Worm (Caenorhabditis elegans) whole organism, L4 larva: ENCODE data around the gene ZK402.2.

ENCODE experiments used
- D1046.2 ChIP-seq: fragments of 200-800 bp; sonication (Bioruptor generic); IDR thresholded peaks from 2 replicates; pipeline ENCODE4 v1.3.6; 2022; ENCODE audit warnings: missing genetic modification characterization, missing compliant biosample characterization
- F10B5.3 ChIP-seq: sonication (generic microtip); optimal IDR thresholded peaks from 2 replicates; lab custom pipeline; 2016; ENCODE audit warnings: mild to moderate bottlenecking, missing genetic modification characterization, missing compliant biosample characterization
- F37D6.2 ChIP-seq: sonication (generic microtip); optimal IDR thresholded peaks from 2 replicates; lab custom pipeline; 2016; ENCODE audit warnings: mild to moderate bottlenecking, missing genetic modification characterization, missing compliant biosample characterization
- F49E8.2 ChIP-seq: sonication (generic microtip); optimal IDR thresholded peaks from 2 replicates; lab custom pipeline; 2016; ENCODE audit warnings: missing compliant biosample characterization, mild to moderate bottlenecking, missing genetic modification characterization, borderline replicate concordance
- Y105C5A.15 ChIP-seq: fragments of 200-800 bp; sonication (Bioruptor generic); IDR thresholded peaks from 2 replicates; pipeline ENCODE4 v1.3.6; 2022; ENCODE audit warnings: missing genetic modification characterization, missing compliant biosample characterization
- Y48G9A.11 ChIP-seq: fragments of 200-800 bp; sonication (Bioruptor generic); IDR thresholded peaks from 2 replicates; pipeline ENCODE4 v1.3.6; 2022; ENCODE audit warnings: missing genetic modification reagents, missing genetic modification characterization, missing compliant biosample characterization
- Y75B8A.6 ChIP-seq: fragments of 200-800 bp; sonication (Bioruptor generic); IDR thresholded peaks from 2 replicates; pipeline ENCODE4 v1.3.6; 2022; ENCODE audit warnings: missing genetic modification reagents, missing genetic modification characterization, missing compliant biosample characterization
- ZK546.5 ChIP-seq, 2 experiments: sonication (generic microtip); optimal IDR thresholded peaks; 2 replicates each; lab custom pipeline; 2017; ENCODE audit warnings: missing biosample characterization in 2 of 2, missing genetic modification characterization in 2 of 2
- aha-1 ChIP-seq: fragments of 150-350 bp; peaks from one replicate; lab custom pipeline; 2014; ENCODE audit warnings: missing biosample characterization, missing genetic modification characterization
- aly-2 ChIP-seq: sonication (generic microtip); optimal IDR thresholded peaks from 2 replicates; lab custom pipeline; 2018; ENCODE audit warnings: missing biosample characterization, missing genetic modification characterization
- ama-1 ChIP-seq: fragments of 150-350 bp; optimal IDR thresholded peaks from 2 replicates; lab custom pipeline; 2014; ENCODE audit warnings: inconsistent platforms, mixed read lengths
- arid-1 ChIP-seq: fragments of 200-800 bp; sonication (Bioruptor generic); conservative IDR thresholded peaks from 2 replicates; pipeline ENCODE4 v1.3.6; 2022; ENCODE audit warnings: missing genetic modification reagents, missing genetic modification characterization, missing compliant biosample characterization
- ceh-20 ChIP-seq: fragments of 200-800 bp; sonication (Bioruptor generic); IDR thresholded peaks from 2 replicates; pipeline ENCODE4 v1.3.6; 2022; ENCODE audit warnings: missing genetic modification reagents, missing genetic modification characterization, missing compliant biosample characterization
- ceh-28 ChIP-seq: fragments of 150-350 bp; optimal IDR thresholded peaks from 2 replicates; lab custom pipeline; 2014; ENCODE audit warnings: missing biosample characterization, missing genetic modification reagents, missing genetic modification characterization
- ceh-44 ChIP-seq: fragments of 200-800 bp; sonication (Bioruptor generic); IDR thresholded peaks from 2 replicates; pipeline ENCODE4 v1.3.6; 2022; ENCODE audit warnings: missing genetic modification reagents, missing genetic modification characterization, missing compliant biosample characterization
- ceh-62 ChIP-seq: sonication (generic microtip); optimal IDR thresholded peaks from 2 replicates; lab custom pipeline; 2017; ENCODE audit warnings: missing biosample characterization, missing genetic modification characterization
- ces-1 ChIP-seq: fragments of 150-350 bp; sonication (generic microtip); optimal IDR thresholded peaks from 4 replicates; lab custom pipeline; 2014; ENCODE audit warnings: missing biosample characterization, missing genetic modification reagents, missing genetic modification characterization
- daf-8 ChIP-seq: fragments of 200-800 bp; sonication (Bioruptor generic); IDR thresholded peaks from 2 replicates; pipeline ENCODE4 v1.3.6; 2022; ENCODE audit warnings: missing genetic modification characterization, missing compliant biosample characterization
- dmd-8 ChIP-seq: fragments of 200-800 bp; sonication (Bioruptor generic); IDR thresholded peaks from 2 replicates; pipeline ENCODE4 v1.3.6; 2022; ENCODE audit warnings: missing genetic modification characterization, missing compliant biosample characterization
- duxl-1 ChIP-seq: sonication (generic microtip); optimal IDR thresholded peaks from 2 replicates; lab custom pipeline; 2016; ENCODE audit warnings: mild to moderate bottlenecking, missing genetic modification characterization, moderate library complexity, missing compliant biosample characterization; ENCODE audit not compliant: poor library complexity
- fkh-10 ChIP-seq: fragments of 150-350 bp; optimal IDR thresholded peaks from 2 replicates; lab custom pipeline; 2014; ENCODE audit warnings: missing biosample characterization, missing genetic modification reagents, missing genetic modification characterization
- gei-8 ChIP-seq: fragments of 200-800 bp; sonication (Bioruptor generic); optimal IDR thresholded peaks from 2 replicates; lab custom pipeline; 2018; ENCODE audit warnings: mild to moderate bottlenecking, missing genetic modification characterization, missing compliant biosample characterization
- hlh-11 ChIP-seq: fragments of 200-800 bp; sonication (Bioruptor generic); optimal IDR thresholded peaks from 2 replicates; lab custom pipeline; 2018; ENCODE audit warnings: mild to moderate bottlenecking, missing genetic modification characterization, missing compliant biosample characterization
- lim-7 ChIP-seq: fragments of 200-800 bp; sonication (Bioruptor generic); IDR thresholded peaks from 2 replicates; pipeline ENCODE4 v1.3.6; 2022; ENCODE audit warnings: missing genetic modification characterization, missing compliant biosample characterization
- lin-13 ChIP-seq: fragments of 150-350 bp; optimal IDR thresholded peaks from 2 replicates; lab custom pipeline; 2014; ENCODE audit warnings: missing biosample characterization, missing genetic modification reagents, missing genetic modification characterization
- lin-29 ChIP-seq: fragments of 200-800 bp; sonication (Bioruptor generic); IDR thresholded peaks from 2 replicates; pipeline ENCODE4 v1.3.6; 2022; ENCODE audit warnings: missing genetic modification reagents, missing genetic modification characterization, missing compliant biosample characterization
- lir-3 ChIP-seq: sonication (generic microtip); optimal IDR thresholded peaks from 2 replicates; lab custom pipeline; 2016; ENCODE audit warnings: mild to moderate bottlenecking, missing genetic modification characterization, missing compliant biosample characterization
- lsy-2 ChIP-seq, 2 experiments: fragments of 150-350 bp in 1 of 2; sonication (generic microtip) in 1 of 2; optimal IDR thresholded peaks; 2 replicates each; lab custom pipeline; 2014 to 2017; ENCODE audit warnings: missing biosample characterization in 2 of 2, missing genetic modification characterization in 2 of 2
- madf-9 ChIP-seq: fragments of 200-800 bp; sonication (Bioruptor generic); conservative IDR thresholded peaks from 2 replicates; pipeline ENCODE4 v1.3.6; 2022; ENCODE audit warnings: missing genetic modification reagents, missing genetic modification characterization, missing compliant biosample characterization
- mdl-1 ChIP-seq, 2 experiments: fragments of 150-350 bp in 1 of 2; sonication (generic microtip) in 1 of 2; optimal IDR thresholded peaks; 2 replicates each; lab custom pipeline; 2014 to 2017; ENCODE audit warnings: missing biosample characterization in 2 of 2, missing genetic modification characterization in 2 of 2
- mxl-2 ChIP-seq: fragments of 200-800 bp; sonication (Bioruptor generic); conservative IDR thresholded peaks from 2 replicates; pipeline ENCODE4 v1.3.6; 2022; ENCODE audit warnings: missing genetic modification reagents, missing genetic modification characterization, missing compliant biosample characterization
- mxl-3 ChIP-seq: fragments of 200-800 bp; sonication (Bioruptor generic); optimal IDR thresholded peaks from 2 replicates; lab custom pipeline; 2018; ENCODE audit warnings: mild to moderate bottlenecking, missing genetic modification characterization, missing compliant biosample characterization
- nhr-10 ChIP-seq: fragments of 150-350 bp; optimal IDR thresholded peaks from 2 replicates; lab custom pipeline; 2014; ENCODE audit warnings: missing biosample characterization, missing genetic modification characterization
- nhr-41 ChIP-seq: fragments of 200-800 bp; sonication (Bioruptor generic); IDR thresholded peaks from 2 replicates; pipeline ENCODE4 v1.3.6; 2022; ENCODE audit warnings: missing genetic modification reagents, missing genetic modification characterization, missing compliant biosample characterization
- nhr-42 ChIP-seq: fragments of 200-800 bp; sonication (Bioruptor generic); IDR thresholded peaks from 2 replicates; pipeline ENCODE4 v1.3.6; 2022; ENCODE audit warnings: missing genetic modification characterization, missing compliant biosample characterization
- pha-4 ChIP-seq, 2 experiments: fragments of 150-350 bp in 1 of 2; fragments of 200-800 bp in 1 of 2; sonication (Bioruptor generic) in 1 of 2; IDR thresholded peaks in 1 of 2; optimal IDR thresholded peaks in 1 of 2; 2 replicates each; pipeline versions ENCODE4 v1.3.6 to Lab custom; 2014 to 2022; ENCODE audit warnings: missing genetic modification characterization in 2 of 2, missing genetic modification reagents in 2 of 2, missing biosample characterization in 1 of 2, missing compliant biosample characterization in 1 of 2
- php-3 ChIP-seq: fragments of 200-800 bp; sonication (Bioruptor generic); IDR thresholded peaks from 2 replicates; pipeline ENCODE4 v1.3.6; 2022; ENCODE audit warnings: missing genetic modification reagents, missing genetic modification characterization, missing compliant biosample characterization
- rbr-2 ChIP-seq: sonication (generic microtip); optimal IDR thresholded peaks from 2 replicates; lab custom pipeline; 2016; ENCODE audit warnings: missing genotype, missing genetic modification characterization, missing compliant biosample characterization
- set-16 ChIP-seq: fragments of 200-800 bp; sonication (Bioruptor generic); IDR thresholded peaks from 2 replicates; pipeline ENCODE4 v1.3.6; 2022; ENCODE audit warnings: missing genetic modification reagents, missing genetic modification characterization, missing compliant biosample characterization
- snpc-4 ChIP-seq: fragments of 150-350 bp; optimal IDR thresholded peaks from 2 replicates; lab custom pipeline; 2014; ENCODE audit warnings: missing biosample characterization, missing genetic modification characterization
- spr-1 ChIP-seq: sonication (generic microtip); optimal IDR thresholded peaks from 2 replicates; lab custom pipeline; 2016; ENCODE audit warnings: mild to moderate bottlenecking, missing genetic modification characterization, missing compliant biosample characterization
- spr-3 ChIP-seq: fragments of 200-800 bp; sonication (Bioruptor generic); optimal IDR thresholded peaks from 2 replicates; lab custom pipeline; 2018; ENCODE audit warnings: mild to moderate bottlenecking, missing genetic modification characterization, missing compliant biosample characterization
- tag-97 ChIP-seq: fragments of 200-800 bp; sonication (Bioruptor generic); IDR thresholded peaks from 2 replicates; pipeline ENCODE4 v1.3.6; 2022; ENCODE audit warnings: missing genetic modification characterization, missing compliant biosample characterization
- unc-130 ChIP-seq: sonication (generic microtip); optimal IDR thresholded peaks from 2 replicates; lab custom pipeline; 2016; ENCODE audit warnings: missing genetic modification reagents, missing genetic modification characterization, missing compliant biosample characterization
- unc-62 ChIP-seq, 3 experiments: fragments of 150-350 bp in 1 of 3; sonication (generic microtip); optimal IDR thresholded peaks in 2 of 3; peaks in 1 of 3; 1 replicate in 1 of 3; 2 replicates in 2 of 3; lab custom pipeline; 2014 to 2017; ENCODE audit warnings: missing biosample characterization in 3 of 3, missing genetic modification characterization in 3 of 3, missing genetic modification reagents in 3 of 3, missing genotype in 1 of 3
- vab-7 ChIP-seq: fragments of 200-800 bp; sonication (Bioruptor generic); IDR thresholded peaks from 2 replicates; pipeline ENCODE4 v1.3.6; 2022; ENCODE audit warnings: missing genetic modification reagents, missing genetic modification characterization, missing compliant biosample characterization
- zfp-2 ChIP-seq: sonication (generic microtip); optimal IDR thresholded peaks from 2 replicates; lab custom pipeline; 2016; ENCODE audit warnings: mild to moderate bottlenecking, missing genetic modification characterization, missing compliant biosample characterization
- zip-11 ChIP-seq: fragments of 200-800 bp; sonication (Bioruptor generic); IDR thresholded peaks from 2 replicates; pipeline ENCODE4 v1.3.6; 2022; ENCODE audit warnings: missing genetic modification characterization, missing compliant biosample characterization
- zip-2 ChIP-seq: fragments of 150-350 bp; optimal IDR thresholded peaks from 2 replicates; lab custom pipeline; 2014; ENCODE audit warnings: missing biosample characterization, missing genetic modification characterization
- ztf-7 ChIP-seq: fragments of 150-350 bp; optimal IDR thresholded peaks from 2 replicates; lab custom pipeline; 2014; ENCODE audit warnings: missing biosample characterization, missing genetic modification characterization

ZK402.2 gene

ce11 chrX:1379391-1379790 is 24.2 kb upstream of the ZK402.2 start (continued):
- TF ChIP-seq duxl-1 (tag; lab: Kevin White, UChicago) (peak; percentile 83), D1046.2 (0 out of 2 replicates have a peak, but pooled peaks have one; percentile 67), lir-3 (peak; percentile 56), arid-1 (GFP tag; lab: Robert Waterston, UW) (peak; percentile 87), Y75B8A.6 (peak; percentile 75; the same call in 1 of the 2 replicates), mdl-1 (tag; optimal IDR thresholded peaks at IDR 0.05; lab: Kevin White, UChicago) (peak in 1 of 2 experiments; percentile 54), fkh-10 (GFP tag; lab: Kevin White, UChicago) (no peak), tag-97 (no peak), lin-29 (GFP tag; lab: Robert Waterston, UW) (peak; percentile 77), ceh-62 (tag; lab: Kevin White, UChicago) (no peak), ceh-28 (tag; lab: Kevin White, UChicago) (no peak), ces-1 (GFP tag; lab: Kevin White, UChicago) (no peak), nhr-42 (GFP tag; lab: Robert Waterston, UW) (peak; percentile 90), unc-130 (peak; percentile 6), ama-1 (lab: Kevin White, UChicago) (no peak), ztf-7 (peak; percentile 7), lim-7 (GFP tag; lab: Robert Waterston, UW) (peak; percentile 88), spr-3 (GFP tag; lab: Kevin White, UChicago) (peak; percentile 80), mxl-3 (GFP tag; lab: Kevin White, UChicago) (peak; percentile 64), madf-9 (GFP tag; lab: Robert Waterston, UW) (peak; percentile 73; the same call in 1 of the 2 replicates), aha-1 (no peak), F10B5.3 (tag; lab: Kevin White, UChicago) (peak; percentile 62), hlh-11 (tag; lab: Kevin White, UChicago) (peak; percentile 68), F37D6.2 (tag; lab: Kevin White, UChicago) (peak; percentile 75), nhr-41 (peak; percentile 87; the same call in 1 of the 2 replicates), gei-8 (GFP tag; lab: Kevin White, UChicago) (peak; percentile 18), F49E8.2 (tag; lab: Kevin White, UChicago) (peak; percentile 43), dmd-8 (GFP tag; lab: Robert Waterston, UW) (peak; percentile 95), ceh-20 (GFP tag; lab: Robert Waterston, UW) (peak; percentile 76; the same call in 1 of the 2 replicates), mxl-2 (GFP tag; lab: Robert Waterston, UW) (peak; percentile 81), aly-2 (tag; lab: Kevin White, UChicago) (no peak), snpc-4 (tag; lab: Kevin White, UChicago) (peak; percentile 2), set-16 (peak; percentile 79), unc-62 (GFP tag; optimal IDR thresholded peaks at IDR 0.05 in 1 of 2; lab: Kevin White, UChicago) (peak in 1 of 2 experiments; percentile 47), unc-62 (tag; optimal IDR thresholded peaks at IDR 0.05; lab: Kevin White, UChicago) (no peak), zip-11 (GFP tag; lab: Robert Waterston, UW) (0 out of 2 replicates have a peak, but pooled peaks have one; percentile 43), lin-13 (GFP tag; lab: Kevin White, UChicago) (peak; percentile 37), ZK546.5 (tag; optimal IDR thresholded peaks at IDR 0.05; lab: Kevin White, UChicago) (no peak), spr-1 (peak; percentile 53), rbr-2 (peak; percentile 80), nhr-10 (tag; lab: Kevin White, UChicago) (no peak), Y105C5A.15 (GFP tag; lab: Robert Waterston, UW) (0 out of 2 replicates have a peak, but pooled peaks have one; percentile 63), Y48G9A.11 (GFP tag; lab: Robert Waterston, UW) (peak; percentile 73), daf-8 (no peak), lsy-2 (tag; optimal IDR thresholded peaks at IDR 0.05; lab: Kevin White, UChicago) (peak; percentile 3 to 48), zip-2 (tag; lab: Kevin White, UChicago) (peak; percentile 71), ceh-44 (GFP tag; lab: Robert Waterston, UW) (no peak), vab-7 (peak; percentile 88), zfp-2 (tag; lab: Kevin White, UChicago) (peak; percentile 33), pha-4 (GFP tag; IDR thresholded peaks at IDR 0.05; lab: Robert Waterston, UW) (peak; percentile 84), pha-4 (tag; optimal IDR thresholded peaks at IDR 0.05; lab: Kevin White, UChicago) (no peak), php-3 (peak; percentile 71)
